Fruit fly (Drosophila melanogaster): ENCODE data around the gene Sirt2.

Sirt2 gene

DNA sequence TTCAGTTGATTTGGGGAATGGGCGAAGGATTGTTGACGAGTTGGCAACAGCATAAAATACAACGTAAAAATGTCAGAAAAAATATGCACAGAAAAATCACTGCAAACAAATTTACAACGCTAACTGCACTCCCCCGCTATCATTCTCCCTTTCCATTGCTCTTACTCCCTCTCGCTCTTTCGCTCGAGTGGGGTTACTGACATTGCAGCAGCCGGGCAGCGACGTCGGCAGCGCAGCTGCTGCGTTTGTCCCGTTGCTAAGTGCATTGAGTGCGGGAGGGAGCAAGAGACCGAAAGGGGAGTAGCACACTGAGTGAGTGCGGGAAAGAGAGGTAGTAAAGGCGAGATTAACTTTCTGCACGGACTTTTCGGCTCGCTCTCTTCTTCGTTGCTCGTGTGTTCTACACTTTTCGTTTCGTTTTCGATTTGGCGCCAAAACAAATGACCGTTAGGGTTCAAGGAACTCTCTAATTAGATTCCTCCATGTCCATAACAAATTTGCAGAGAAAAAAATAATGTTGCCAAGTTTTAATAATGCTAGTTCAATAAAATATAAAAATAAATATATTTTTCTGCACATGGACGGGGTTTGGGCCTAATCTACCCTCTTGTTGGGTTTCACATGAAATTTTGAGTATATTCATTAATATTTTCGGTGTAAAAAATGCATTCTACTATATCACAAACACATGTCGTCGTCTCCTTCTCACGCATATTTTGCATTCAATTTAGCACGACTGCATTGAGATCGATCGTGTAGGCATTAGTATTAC is 43.9 kb upstream of the Sirt2 start (continued):
- TF ChIP-seq corto (GFP tag; optimal IDR thresholded peaks at IDR 0.05) = peak; percentile 6
- no peak for TF ChIP-seq esg (GFP tag; conservative IDR thresholded peaks at IDR 0.05)
- TF ChIP-seq sc (optimal IDR thresholded peaks at IDR 0.05) = no peak
- no peak for TF ChIP-seq sc (GFP tag; optimal IDR thresholded peaks at IDR 0.05)
- no peak for TF ChIP-seq Poxn (GFP tag; IDR thresholded peaks at IDR 0.05)
- TF ChIP-seq gem (tag; optimal IDR thresholded peaks at IDR 0.05) = peak; percentile 2
- TF ChIP-seq lov (optimal IDR thresholded peaks at IDR 0.05) = no peak
- TF ChIP-seq lov (GFP tag; IDR thresholded peaks at IDR 0.05) = no peak
- no peak for TF ChIP-seq vvl (GFP tag; IDR thresholded peaks at IDR 0.05)
- TF ChIP-seq pho (GFP tag; optimal IDR thresholded peaks at IDR 0.05) = no peak
- TF ChIP-seq CG10959 (GFP tag; IDR thresholded peaks at IDR 0.05) = no peak
- no peak for TF ChIP-seq wdn (GFP tag; IDR thresholded peaks at IDR 0.05)
- TF ChIP-seq Bdp1 (GFP tag; optimal IDR thresholded peaks at IDR 0.05) = no peak
- no peak for TF ChIP-seq pfk (GFP tag; optimal IDR thresholded peaks at IDR 0.05)
- no peak for TF ChIP-seq CG9437 (GFP tag; optimal IDR thresholded peaks at IDR 0.05)
- TF ChIP-seq CG18262 (tag; optimal IDR thresholded peaks at IDR 0.05) = peak; percentile 12
- no peak for TF ChIP-seq H2.0 (GFP tag; IDR thresholded peaks at IDR 0.05)
- TF ChIP-seq Hr39 (optimal IDR thresholded peaks at IDR 0.05) = no peak
- TF ChIP-seq CG11696 (GFP tag; IDR thresholded peaks at IDR 0.05) = no peak
- TF ChIP-seq HLH4C (GFP tag; IDR thresholded peaks at IDR 0.05; ENCODE audit: partially characterized antibody) = no peak
- no peak for TF ChIP-seq dmrt99B (tag; optimal IDR thresholded peaks at IDR 0.05)
- TF ChIP-seq Oli (tag; optimal IDR thresholded peaks at IDR 0.05) = no peak
- TF ChIP-seq NC2α (GFP tag; optimal IDR thresholded peaks at IDR 0.05) = no peak
- TF ChIP-seq CG2712 (tag; optimal IDR thresholded peaks at IDR 0.05) = peak; percentile 17
- TF ChIP-seq CG6254 (GFP tag; optimal IDR thresholded peaks at IDR 0.05) = no peak
- no peak for TF ChIP-seq fru (optimal IDR thresholded peaks at IDR 0.05)
- TF ChIP-seq Xrp1 (GFP tag; IDR thresholded peaks at IDR 0.05) = 0 out of 2 replicates have a peak, but pooled peaks have one; percentile 27
- no peak for TF ChIP-seq CG2120 (GFP tag; optimal IDR thresholded peaks at IDR 0.05)
- TF ChIP-seq grau (tag; optimal IDR thresholded peaks at IDR 0.05) = no peak
- no peak for TF ChIP-seq CG10274 (GFP tag; optimal IDR thresholded peaks at IDR 0.05)
- TF ChIP-seq z (GFP tag; IDR thresholded peaks at IDR 0.05) = peak; percentile 82
- peak; percentile 13 for TF ChIP-seq sens (GFP tag)
- no peak for TF ChIP-seq CG12769 (tag; optimal IDR thresholded peaks at IDR 0.05)
- no peak for TF ChIP-seq aop (GFP tag; IDR thresholded peaks at IDR 0.05)
- no peak for TF ChIP-seq Dip2 (GFP tag; IDR thresholded peaks at IDR 0.05)
- TF ChIP-seq crol (GFP tag; IDR thresholded peaks at IDR 0.05) = 0 out of 2 replicates have a peak, but pooled peaks have one; percentile 26
- no peak for TF ChIP-seq MESR4 (GFP tag; optimal IDR thresholded peaks at IDR 0.05)
- no peak for TF ChIP-seq jumu (GFP tag; optimal IDR thresholded peaks at IDR 0.05)
- TF ChIP-seq ftz-f1 (GFP tag; optimal IDR thresholded peaks at IDR 0.05) = no peak
- TF ChIP-seq row (GFP tag; IDR thresholded peaks at IDR 0.05) = no peak
- TF ChIP-seq Lpt (GFP tag; optimal IDR thresholded peaks at IDR 0.05) = no peak
- no peak for TF ChIP-seq ewg (GFP tag; optimal IDR thresholded peaks at IDR 0.05)
- TF ChIP-seq lbe (GFP tag; optimal IDR thresholded peaks at IDR 0.05) = peak; percentile 19
- no peak for TF ChIP-seq mam (GFP tag; optimal IDR thresholded peaks at IDR 0.05)
- TF ChIP-seq Elba2 (GFP tag; optimal IDR thresholded peaks at IDR 0.05) = no peak
- no peak for TF ChIP-seq Jarid2 (GFP tag; optimal IDR thresholded peaks at IDR 0.05)
- no peak for TF ChIP-seq CG3065 (GFP tag; optimal IDR thresholded peaks at IDR 0.05)
- no peak for TF ChIP-seq peb (GFP tag; IDR thresholded peaks at IDR 0.05)
- TF ChIP-seq ato (GFP tag; IDR thresholded peaks at IDR 0.05; ENCODE audit: partially characterized antibody) = no peak
- TF ChIP-seq HHEX (GFP tag; optimal IDR thresholded peaks at IDR 0.05) = no peak
- TF ChIP-seq CG7928 (GFP tag; optimal IDR thresholded peaks at IDR 0.05) = no peak
- no peak for TF ChIP-seq Gsc (GFP tag; IDR thresholded peaks at IDR 0.05)
